Worm (Caenorhabditis elegans): ENCODE data around the gene W08F4.3.

DNA sequence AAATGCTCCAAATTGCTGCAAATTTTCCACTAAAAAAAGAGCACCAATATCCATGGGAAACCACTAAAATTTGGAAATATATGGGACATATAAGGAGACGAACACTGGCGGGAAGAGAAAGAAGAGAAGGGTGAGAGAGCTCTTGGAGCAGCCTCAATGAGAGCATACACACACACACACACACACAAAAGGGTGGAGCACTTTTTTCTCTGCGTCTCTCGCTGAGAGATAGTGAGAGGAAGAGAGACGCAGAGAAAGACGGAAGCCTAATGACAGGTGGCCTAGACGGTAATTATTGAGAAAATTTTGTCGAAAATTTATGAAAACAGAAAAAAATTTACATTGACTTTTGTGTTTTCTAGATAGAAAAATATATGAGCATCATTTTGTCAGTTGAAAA is 42.1 kb downstream of the W08F4.3 start:
- TF ChIP-seq unc-62 (GFP tag; optimal IDR thresholded peaks at IDR 0.05) (peak; percentile 17), lin-13 (tag; optimal IDR thresholded peaks at IDR 0.05) (no peak), elt-1 (tag; optimal IDR thresholded peaks at IDR 0.05; ENCODE audit: borderline replicate concordance, insufficient read depth) (no peak), elt-3 (tag; optimal IDR thresholded peaks at IDR 0.05) (no peak)

Data from whole organism, mixed stage, embryonic.